Fruit fly (Drosophila melanogaster) whole organism, adult: ENCODE measurements around the gene Or92a.

Source experiments
- CG14711 ChIP-seq: fragments of 200-800 bp; sonication (Bioruptor generic); optimal IDR thresholded peaks from 2 replicates; lab custom pipeline; 2018; ENCODE audit warnings: missing biosample characterization, mild to moderate bottlenecking, missing genetic modification characterization, moderate library complexity
- CG1620 ChIP-seq: fragments of 200-800 bp; sonication (Bioruptor generic); optimal IDR thresholded peaks from 2 replicates; lab custom pipeline; 2016; ENCODE audit warnings: missing biosample characterization, missing genetic modification characterization
- CG7045 ChIP-seq: fragments of 200-800 bp; sonication (Bioruptor generic); optimal IDR thresholded peaks from 2 replicates; lab custom pipeline; 2017; ENCODE audit warnings: missing biosample characterization, mild to moderate bottlenecking, missing genetic modification characterization
- Hr96 ChIP-seq: fragments of 200-800 bp; sonication (Bioruptor generic); optimal IDR thresholded peaks from 2 replicates; lab custom pipeline; 2016; ENCODE audit warnings: missing biosample characterization, missing genetic modification characterization
- Mnt ChIP-seq: fragments of 200-800 bp; sonication (Bioruptor generic); optimal IDR thresholded peaks from 2 replicates; lab custom pipeline; 2016; ENCODE audit warnings: missing biosample characterization, mild to moderate bottlenecking, missing genetic modification characterization
- kay ChIP-seq: fragments of 200-800 bp; sonication (Bioruptor generic); peaks from one replicate; lab custom pipeline; 2016; ENCODE audit warnings: missing biosample characterization, missing genetic modification characterization, borderline replicate concordance
- ovo ChIP-seq: fragments of 200-800 bp; sonication (Bioruptor generic); optimal IDR thresholded peaks from 2 replicates; lab custom pipeline; 2016; ENCODE audit warnings: missing biosample characterization, missing genetic modification characterization

DNA sequence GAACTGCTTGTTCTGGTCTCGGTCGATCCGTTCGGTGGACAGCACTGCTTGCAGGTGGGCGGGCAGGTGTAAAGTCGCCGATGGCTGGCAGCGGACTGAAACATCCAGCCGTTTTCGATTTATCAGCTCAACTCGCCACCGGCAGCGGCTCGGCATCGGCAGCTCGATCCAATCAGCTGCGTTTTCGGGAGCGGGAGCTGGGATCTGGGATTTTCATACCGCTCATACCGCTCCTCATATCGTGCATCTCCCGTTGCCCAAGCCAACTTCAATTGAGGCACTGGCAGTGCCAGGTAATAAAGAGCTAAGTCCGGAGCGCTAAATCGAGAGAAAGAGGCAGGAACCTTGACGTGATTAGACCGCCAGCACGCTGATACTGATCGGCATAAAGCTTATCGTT, 7.8 kb downstream of the Or92a start, which contains the start of gene MFS9:
- no peak for TF ChIP-seq Mnt (GFP tag; lab: Kevin White, UChicago)
- TF ChIP-seq CG7045 (GFP tag; lab: Kevin White, UChicago), result no peak
- TF ChIP-seq ovo, result no peak
- no peak for TF ChIP-seq kay (GFP tag; lab: Kevin White, UChicago)
- no peak for TF ChIP-seq CG1620
- no peak for TF ChIP-seq CG14711 (tag; lab: Kevin White, UChicago)
- no peak for TF ChIP-seq Hr96 (GFP tag; lab: Kevin White, UChicago)
